Worm (Caenorhabditis elegans) whole organism, young adult: ENCODE measurements around the gene srg-2.

Experiments used
- F57C9.4 ChIP-seq: sonication (generic microtip); optimal IDR thresholded peaks from 2 replicates; lab custom pipeline; 2017; ENCODE audit warnings: mild to moderate bottlenecking, missing genetic modification characterization, missing compliant biosample characterization
- ets-4 ChIP-seq: fragments of 200-800 bp; sonication (Bioruptor generic); optimal IDR thresholded peaks from 2 replicates; lab custom pipeline; 2018; ENCODE audit warnings: mild to moderate bottlenecking, missing genetic modification characterization, missing compliant biosample characterization
- nfya-1 ChIP-seq: sonication (generic microtip); optimal IDR thresholded peaks from 2 replicates; lab custom pipeline; 2017; ENCODE audit warnings: antibody characterized with exemption, missing compliant biosample characterization, missing genetic modification characterization, borderline replicate concordance; ENCODE audit not compliant: insufficient read depth
- nhr-27 ChIP-seq: fragments of 200-800 bp; sonication (Bioruptor generic); optimal IDR thresholded peaks from 2 replicates; lab custom pipeline; 2018; ENCODE audit warnings: mild to moderate bottlenecking, missing genetic modification characterization, moderate library complexity, missing compliant biosample characterization
- snpc-4 ChIP-seq, 5 experiments: fragments of 150-350 bp in 1 of 5; sonication (generic microtip) in 4 of 5; optimal IDR thresholded peaks; 2 replicates each; lab custom pipeline; 2014 to 2018; ENCODE audit warnings: missing genetic modification characterization in 5 of 5, missing biosample characterization in 3 of 5, antibody characterized with exemption in 2 of 5, mild to moderate bottlenecking in 2 of 5, missing compliant biosample characterization in 2 of 5, missing genotype in 2 of 5, moderate library complexity in 2 of 5, missing genetic modification reagents in 1 of 5
- ztf-18 ChIP-seq: sonication (generic microtip); optimal IDR thresholded peaks from 2 replicates; lab custom pipeline; 2016; ENCODE audit warnings: missing genotype, mild to moderate bottlenecking, missing genetic modification characterization, missing compliant biosample characterization

DNA sequence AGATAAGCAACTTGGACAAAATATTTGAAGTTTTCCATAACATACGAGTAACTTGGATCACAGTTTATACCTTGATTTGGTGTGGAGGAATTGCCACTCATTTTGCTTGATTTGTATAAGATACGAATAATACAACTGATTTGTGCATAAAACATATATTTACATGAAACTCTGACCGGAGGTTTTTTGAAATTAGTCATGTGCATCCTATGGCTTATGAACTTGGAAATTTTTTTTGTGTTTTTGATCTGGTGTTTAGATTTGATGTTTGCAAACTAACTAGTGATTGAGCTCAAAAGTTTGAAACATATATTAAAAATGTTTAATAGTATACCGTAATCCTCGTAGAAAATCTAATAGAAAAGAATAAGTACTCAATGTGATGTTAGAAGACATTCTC, 5.3 kb downstream of the srg-2 start, which contains the start of gene srg-8:
- TF ChIP-seq nhr-27 (tag; lab: Kevin White, UChicago) (no peak), ets-4 (no peak), ztf-18 (tag; lab: Kevin White, UChicago) (no peak), nfya-1 (no peak), snpc-4 (GFP tag; optimal IDR thresholded peaks at IDR 0.05; lab: Kevin White, UChicago) (no peak), snpc-4 (tag; optimal IDR thresholded peaks at IDR 0.05; lab: Kevin White, UChicago) (no peak), F57C9.4 (tag; lab: Kevin White, UChicago) (no peak)
